Worm (Caenorhabditis elegans): ENCODE measurements around the gene bath-42.

DNA sequence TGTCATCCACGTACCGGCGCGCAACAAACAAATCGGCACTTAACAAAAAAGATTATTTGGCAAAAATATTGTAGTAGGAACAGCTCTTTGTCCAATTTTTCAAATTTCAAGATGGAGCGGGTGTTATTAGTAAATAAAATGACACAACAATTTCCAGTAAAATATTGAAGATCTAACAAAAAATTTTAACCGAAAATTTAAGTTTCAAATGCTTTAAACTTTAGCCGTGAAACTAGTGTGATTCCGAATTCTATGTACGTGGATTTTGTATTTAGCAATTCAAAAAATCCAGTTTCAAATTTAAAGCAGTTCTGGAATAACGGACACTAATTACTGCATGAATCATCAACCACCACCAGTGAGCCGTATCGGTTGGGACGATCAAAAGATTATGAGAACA lies 39.6 kb upstream of the bath-42 start, which contains the start of gene snb-5:
- no peak for TF ChIP-seq unc-39 (tag; optimal IDR thresholded peaks at IDR 0.05)
- no peak for TF ChIP-seq snpc-4 (tag; optimal IDR thresholded peaks at IDR 0.05)
- no peak for TF ChIP-seq fos-1 (tag; optimal IDR thresholded peaks at IDR 0.05)
- TF ChIP-seq nhr-237 (tag; optimal IDR thresholded peaks at IDR 0.05): no peak
- TF ChIP-seq zag-1 (tag; optimal IDR thresholded peaks at IDR 0.05): no peak
- no peak for TF ChIP-seq ztf-4 (tag; optimal IDR thresholded peaks at IDR 0.05)
- TF ChIP-seq unc-55 (GFP tag; optimal IDR thresholded peaks at IDR 0.05): no peak
